Fruit fly (Drosophila melanogaster): ENCODE results near the gene Unc-76.

Unc-76 gene

dm6 chrX:2071878-2072817, 8.3 kb upstream of the Unc-76 start, which contains the start of gene Rtca (continued):
- TF ChIP-seq Hand (GFP tag; optimal IDR thresholded peaks at IDR 0.05), result peak; percentile 80
- peak; percentile 37 for TF ChIP-seq CG34376 (GFP tag; optimal IDR thresholded peaks at IDR 0.05)
- TF ChIP-seq sqz (GFP tag; optimal IDR thresholded peaks at IDR 0.05), result no peak
- TF ChIP-seq tin (GFP tag; optimal IDR thresholded peaks at IDR 0.05), result peak; percentile 52
- peak; percentile 22 for TF ChIP-seq kah (GFP tag; optimal IDR thresholded peaks at IDR 0.05)
- no peak for TF ChIP-seq disco-r (GFP tag; optimal IDR thresholded peaks at IDR 0.05)
- no peak for TF ChIP-seq tna (GFP tag; IDR thresholded peaks at IDR 0.05; ENCODE audit: partially characterized antibody)
- peak; percentile 69 for TF ChIP-seq pho (GFP tag; optimal IDR thresholded peaks at IDR 0.05)
- TF ChIP-seq CG10321 (GFP tag; IDR thresholded peaks at IDR 0.05), result no peak
- peak; percentile 93 for TF ChIP-seq CG18599 (GFP tag; optimal IDR thresholded peaks at IDR 0.05)
- peak; percentile 57; the same call in 1 of the 2 replicates for TF ChIP-seq stc (GFP tag; IDR thresholded peaks at IDR 0.05)
- TF ChIP-seq CG1602 (GFP tag; optimal IDR thresholded peaks at IDR 0.05), result peak; percentile 42
- no peak for TF ChIP-seq CG11560 (tag; IDR thresholded peaks at IDR 0.05)
- TF ChIP-seq MESR4 (GFP tag; optimal IDR thresholded peaks at IDR 0.05), result peak; percentile 12
- no peak for TF ChIP-seq usp (GFP tag; optimal IDR thresholded peaks at IDR 0.05)
- TF ChIP-seq CG4328 (GFP tag; optimal IDR thresholded peaks at IDR 0.05), result no peak
- peak; percentile 48 for TF ChIP-seq Asciz (GFP tag; optimal IDR thresholded peaks at IDR 0.05)
- no peak for TF ChIP-seq zen (tag; optimal IDR thresholded peaks at IDR 0.05)
- TF ChIP-seq Lpt (GFP tag; optimal IDR thresholded peaks at IDR 0.05), result no peak
- TF ChIP-seq bcd (GFP tag; optimal IDR thresholded peaks at IDR 0.05), result peak; percentile 72
- TF ChIP-seq inv (GFP tag; IDR thresholded peaks at IDR 0.05; ENCODE audit: partially characterized antibody), result no peak
- peak; percentile 60; the same call in 1 of the 2 replicates for TF ChIP-seq Adf1 (GFP tag; IDR thresholded peaks at IDR 0.05)
- no peak for TF ChIP-seq wek (GFP tag; optimal IDR thresholded peaks at IDR 0.05)
- TF ChIP-seq CG1603 (tag; optimal IDR thresholded peaks at IDR 0.05), result peak; percentile 68

- TF ChIP-seq CG2129 (GFP tag; IDR thresholded peaks at IDR 0.05; ENCODE audit: partially characterized antibody) (no peak), Vsx1 (GFP tag; optimal IDR thresholded peaks at IDR 0.05) (no peak), lov (optimal IDR thresholded peaks at IDR 0.05) (no peak), lov (GFP tag; IDR thresholded peaks at IDR 0.05) (0 out of 3 replicates have a peak, but pooled peaks have one; percentile 12), bbx (GFP tag; IDR thresholded peaks at IDR 0.05; ENCODE audit: partially characterized antibody) (peak; percentile 48), ems (GFP tag; optimal IDR thresholded peaks at IDR 0.05) (peak; percentile 5), dm (GFP tag; optimal IDR thresholded peaks at IDR 0.05) (peak; percentile 3), pum (GFP tag; optimal IDR thresholded peaks at IDR 0.05) (no peak), shn (GFP tag; optimal IDR thresholded peaks at IDR 0.05) (no peak), CG33213 (GFP tag; optimal IDR thresholded peaks at IDR 0.05) (peak; percentile 0), CG4617 (GFP tag; optimal IDR thresholded peaks at IDR 0.05; ENCODE audit: borderline replicate concordance) (peak; percentile 23), mam (GFP tag; optimal IDR thresholded peaks at IDR 0.05) (no peak), CG11560 (tag; IDR thresholded peaks at IDR 0.05) (no peak), chm (GFP tag; IDR thresholded peaks at IDR 0.05) (0 out of 2 replicates have a peak, but pooled peaks have one; percentile 24), CG3847 (GFP tag; IDR thresholded peaks at IDR 0.05) (peak; percentile 64), Dref (GFP tag; IDR thresholded peaks at IDR 0.05) (peak; percentile 44), trem (tag; optimal IDR thresholded peaks at IDR 0.05) (peak; percentile 41), kah (GFP tag; optimal IDR thresholded peaks at IDR 0.05) (peak; percentile 90), CG6791 (GFP tag; IDR thresholded peaks at IDR 0.05; ENCODE audit: partially characterized antibody) (peak; percentile 36; the same call in 1 of the 3 replicates), da (GFP tag; optimal IDR thresholded peaks at IDR 0.05) (peak; percentile 20), CG8290 (GFP tag; optimal IDR thresholded peaks at IDR 0.05) (no peak), CG8290 (tag; optimal IDR thresholded peaks at IDR 0.05) (peak in 1 of 2 experiments; percentile 80), CG11723 (GFP tag; optimal IDR thresholded peaks at IDR 0.05) (no peak), pros (GFP tag; optimal IDR thresholded peaks at IDR 0.05) (no peak), Lpt (GFP tag; optimal IDR thresholded peaks at IDR 0.05) (no peak), CG7372 (GFP tag; IDR thresholded peaks at IDR 0.05) (no peak), CG18262 (tag; optimal IDR thresholded peaks at IDR 0.05) (no peak)
Measured at dm6 chrX:2073325-2073724, 7.1 kb upstream of the Unc-76 start, which contains the start of gene CG4199. Gene CG4199, minus strand, starts transcription at chrX:2073483.
